Fruit fly (Drosophila melanogaster) whole organism, embryonic: Measurements from ENCODE around the gene RpS30.
A peak's percentile ranks its signal among the peaks of the same experiment; 100 is the strongest.

ENCODE experiments used
- CG10209 ChIP-seq: fragments of 200-800 bp; sonication (Bioruptor generic); optimal IDR thresholded peaks from 3 replicates; lab custom pipeline; 2017; ENCODE audit warnings: missing biosample characterization, mild to moderate bottlenecking, missing genetic modification characterization, missing genetic modification reagents
- CG11456 ChIP-seq: fragments of 200-800 bp; sonication (Bioruptor generic); IDR thresholded peaks from 3 replicates; pipeline ENCODE4 v1.3.6; 2022; ENCODE audit warnings: missing biosample characterization, missing genetic modification characterization
- CG11504 ChIP-seq: fragments of 200-800 bp; sonication (Bioruptor generic); optimal IDR thresholded peaks from 3 replicates; lab custom pipeline; 2019; ENCODE audit warnings: missing biosample characterization, mild to moderate bottlenecking, missing genetic modification characterization, moderate library complexity
- CG11723 ChIP-seq: fragments of 200-800 bp; sonication (Bioruptor generic); optimal IDR thresholded peaks from 2 replicates; lab custom pipeline; 2017; ENCODE audit warnings: missing biosample characterization, mild to moderate bottlenecking, missing genetic modification characterization
- CG12391 ChIP-seq: fragments of 200-800 bp; sonication (Bioruptor generic); optimal IDR thresholded peaks from 3 replicates; lab custom pipeline; 2018; ENCODE audit warnings: missing biosample characterization, mild to moderate bottlenecking, missing genetic modification characterization, moderate library complexity
- CG12769 ChIP-seq: fragments of 200-800 bp; sonication (Bioruptor generic); optimal IDR thresholded peaks from 2 replicates; lab custom pipeline; 2019; ENCODE audit warnings: missing biosample characterization, mild to moderate bottlenecking, missing genetic modification characterization, moderate library complexity
- CG13296 ChIP-seq: fragments of 200-800 bp; sonication (Bioruptor generic); optimal IDR thresholded peaks from 3 replicates; lab custom pipeline; 2018; ENCODE audit warnings: missing biosample characterization, mild to moderate bottlenecking, missing genetic modification characterization
- CG14441 ChIP-seq: fragments of 200-800 bp; sonication (Bioruptor generic); IDR thresholded peaks from 2 replicates; pipeline ENCODE4 v1.3.6; 2022; ENCODE audit warnings: missing biosample characterization, missing genetic modification characterization
- CG15073 ChIP-seq: fragments of 200-800 bp; sonication (Bioruptor generic); optimal IDR thresholded peaks from 2 replicates; lab custom pipeline; 2016; ENCODE audit warnings: missing biosample characterization, missing genetic modification characterization
- CG15269 ChIP-seq: fragments of 200-800 bp; sonication (Bioruptor generic); optimal IDR thresholded peaks from 2 replicates; lab custom pipeline; 2018; ENCODE audit warnings: missing biosample characterization, mild to moderate bottlenecking, missing genetic modification characterization, moderate library complexity
- CG2712 ChIP-seq: fragments of 200-800 bp; optimal IDR thresholded peaks from 3 replicates; lab custom pipeline; 2019; ENCODE audit warnings: missing biosample characterization, mild to moderate bottlenecking, missing genetic modification characterization, moderate library complexity
- CG2889 ChIP-seq: fragments of 200-800 bp; sonication (Bioruptor generic); IDR thresholded peaks from 3 replicates; pipeline ENCODE4 v1.3.6; 2022; ENCODE audit warnings: missing biosample characterization, missing genetic modification characterization
- CG3995 ChIP-seq: fragments of 200-800 bp; sonication (Bioruptor generic); optimal IDR thresholded peaks from 3 replicates; lab custom pipeline; 2016; ENCODE audit warnings: missing biosample characterization, missing genetic modification characterization
- CG43689 ChIP-seq: fragments of 200-800 bp; sonication (Bioruptor generic); IDR thresholded peaks from 2 replicates; pipeline ENCODE4 v1.3.6; 2022; ENCODE audit warnings: missing biosample characterization, missing genetic modification characterization
- CG6654 ChIP-seq: fragments of 200-800 bp; sonication (Bioruptor generic); optimal IDR thresholded peaks from 2 replicates; lab custom pipeline; 2017; ENCODE audit warnings: missing biosample characterization, mild to moderate bottlenecking, missing genetic modification characterization
- CG9215 ChIP-seq: fragments of 200-800 bp; sonication (Bioruptor generic); IDR thresholded peaks from 2 replicates; pipeline ENCODE4 v1.3.6; 2022; ENCODE audit warnings: missing biosample characterization, missing genetic modification characterization
- CTCF ChIP-seq: fragments of 200-800 bp; sonication (Bioruptor generic); optimal IDR thresholded peaks from 2 replicates; lab custom pipeline; 2017; ENCODE audit warnings: missing biosample characterization, mild to moderate bottlenecking, missing genetic modification characterization, moderate library complexity
- Camta ChIP-seq: fragments of 200-800 bp; sonication (Bioruptor generic); optimal IDR thresholded peaks from 2 replicates; lab custom pipeline; 2016; ENCODE audit warnings: missing biosample characterization, missing genetic modification characterization
- Dad ChIP-seq: fragments of 200-800 bp; sonication (Bioruptor generic); optimal IDR thresholded peaks from 3 replicates; lab custom pipeline; 2016; ENCODE audit warnings: missing biosample characterization, missing genetic modification characterization
- Hmr ChIP-seq: fragments of 200-800 bp; sonication (Bioruptor generic); optimal IDR thresholded peaks from 3 replicates; lab custom pipeline; 2017; ENCODE audit warnings: mild to moderate bottlenecking, missing biosample characterization, missing genetic modification reagents, missing genetic modification characterization
- MESR4 ChIP-seq: fragments of 200-800 bp; sonication (Bioruptor generic); optimal IDR thresholded peaks from 2 replicates; lab custom pipeline; 2018; ENCODE audit warnings: missing biosample characterization, mild to moderate bottlenecking, missing genetic modification characterization, moderate library complexity
- NfI ChIP-seq: fragments of 200-800 bp; sonication (Bioruptor generic); optimal IDR thresholded peaks from 3 replicates; lab custom pipeline; 2018; ENCODE audit warnings: missing biosample characterization, mild to moderate bottlenecking, missing genetic modification characterization, moderate library complexity
- Rx ChIP-seq: fragments of 200-800 bp; sonication (Bioruptor generic); IDR thresholded peaks from 2 replicates; pipeline ENCODE4 v1.3.6; 2022; ENCODE audit warnings: missing biosample characterization, missing genetic modification characterization
- Sin3A ChIP-seq: fragments of >200 bp; optimal IDR thresholded peaks from 2 replicates; lab custom pipeline; 2018
- Sox102F ChIP-seq: fragments of 200-800 bp; sonication (Bioruptor generic); optimal IDR thresholded peaks from 2 replicates; lab custom pipeline; 2018; ENCODE audit warnings: missing biosample characterization, mild to moderate bottlenecking, missing genetic modification characterization, moderate library complexity
- Sry-δ ChIP-seq: fragments of 200-800 bp; sonication (Bioruptor generic); optimal IDR thresholded peaks from 2 replicates; lab custom pipeline; 2016; ENCODE audit warnings: missing biosample characterization, missing genetic modification characterization
- TFAM ChIP-seq: fragments of 200-800 bp; sonication (Bioruptor generic); optimal IDR thresholded peaks from 2 replicates; lab custom pipeline; 2017; ENCODE audit warnings: missing biosample characterization, missing genetic modification characterization, inconsistent platforms
- Vsx1 ChIP-seq: fragments of 200-800 bp; sonication (Bioruptor generic); optimal IDR thresholded peaks from 2 replicates; lab custom pipeline; 2017; ENCODE audit warnings: missing biosample characterization, mild to moderate bottlenecking, missing genetic modification characterization, missing genetic modification reagents
- bab2 ChIP-seq: fragments of 200-800 bp; sonication (Bioruptor generic); optimal IDR thresholded peaks from 2 replicates; lab custom pipeline; 2016; ENCODE audit warnings: missing biosample characterization, missing genetic modification characterization
- cato ChIP-seq: fragments of 200-800 bp; sonication (Bioruptor generic); optimal IDR thresholded peaks from 2 replicates; lab custom pipeline; 2016; ENCODE audit warnings: missing biosample characterization, missing genetic modification characterization, borderline replicate concordance
- danr ChIP-seq: fragments of 200-800 bp; sonication (Bioruptor generic); IDR thresholded peaks from 2 replicates; pipeline ENCODE4 v1.3.6; 2022; ENCODE audit warnings: missing biosample characterization, missing genetic modification characterization
- dpn ChIP-seq, 2 experiments: fragments of 200-800 bp; sonication (Bioruptor generic); optimal IDR thresholded peaks; 3 replicates each; lab custom pipeline; 2016; ENCODE audit warnings: missing biosample characterization in 2 of 2, missing genetic modification characterization in 2 of 2
- fd102C ChIP-seq: fragments of 200-800 bp; sonication (Bioruptor generic); optimal IDR thresholded peaks from 2 replicates; lab custom pipeline; 2018; ENCODE audit warnings: missing biosample characterization, mild to moderate bottlenecking, missing genetic modification characterization, moderate library complexity
- fd96Cb ChIP-seq: fragments of 200-800 bp; sonication (Bioruptor generic); optimal IDR thresholded peaks from 2 replicates; lab custom pipeline; 2018; ENCODE audit warnings: missing biosample characterization, mild to moderate bottlenecking, missing genetic modification characterization, moderate library complexity
- gro ChIP-seq: fragments of 200-800 bp; sonication (Bioruptor generic); optimal IDR thresholded peaks from 2 replicates; lab custom pipeline; 2016; ENCODE audit warnings: missing biosample characterization, missing genetic modification characterization
- h ChIP-seq: fragments of >200 bp; optimal IDR thresholded peaks from 2 replicates; lab custom pipeline; 2017
- ind ChIP-seq: fragments of 200-800 bp; sonication (Bioruptor generic); optimal IDR thresholded peaks from 3 replicates; lab custom pipeline; 2016; ENCODE audit warnings: missing biosample characterization, missing genetic modification characterization
- lab ChIP-seq: fragments of 200-800 bp; sonication (Bioruptor generic); optimal IDR thresholded peaks from 3 replicates; lab custom pipeline; 2017; ENCODE audit warnings: missing biosample characterization, missing genetic modification characterization, mild to moderate bottlenecking, moderate library complexity, missing genetic modification reagents
- pho ChIP-seq: fragments of 200-800 bp; sonication (Bioruptor generic); optimal IDR thresholded peaks from 2 replicates; lab custom pipeline; 2016; ENCODE audit warnings: missing biosample characterization, missing genetic modification characterization
- pita ChIP-seq: fragments of 200-800 bp; sonication (Bioruptor generic); optimal IDR thresholded peaks from 2 replicates; lab custom pipeline; 2017; ENCODE audit warnings: missing biosample characterization, mild to moderate bottlenecking, missing genetic modification characterization
- psq ChIP-seq: fragments of 200-800 bp; sonication (Bioruptor generic); optimal IDR thresholded peaks from 2 replicates; lab custom pipeline; 2017; ENCODE audit warnings: missing biosample characterization, missing genetic modification characterization
- ro ChIP-seq: fragments of 200-800 bp; sonication (Bioruptor generic); IDR thresholded peaks from 2 replicates; pipeline ENCODE4 v1.3.6; 2022; ENCODE audit warnings: missing biosample characterization, missing genetic modification characterization
- sima ChIP-seq: fragments of 200-800 bp; sonication (Bioruptor generic); optimal IDR thresholded peaks from 2 replicates; lab custom pipeline; 2016; ENCODE audit warnings: missing biosample characterization, missing genetic modification characterization
- sisA ChIP-seq: fragments of 200-800 bp; sonication (Bioruptor generic); IDR thresholded peaks from 2 replicates; pipeline ENCODE4 v1.3.6; 2022; ENCODE audit warnings: missing biosample characterization, missing genetic modification characterization
- slp2 ChIP-seq: fragments of 200-800 bp; sonication (Bioruptor generic); optimal IDR thresholded peaks from 2 replicates; lab custom pipeline; 2016; ENCODE audit warnings: missing biosample characterization, missing genetic modification characterization
- stwl ChIP-seq: fragments of 200-800 bp; sonication (Bioruptor generic); optimal IDR thresholded peaks from 3 replicates; lab custom pipeline; 2018; ENCODE audit warnings: missing biosample characterization, mild to moderate bottlenecking, missing genetic modification characterization, moderate library complexity
- trh ChIP-seq: fragments of 200-800 bp; sonication (Bioruptor generic); optimal IDR thresholded peaks from 2 replicates; lab custom pipeline; 2016; ENCODE audit warnings: missing biosample characterization, missing genetic modification characterization
- tx ChIP-seq: fragments of 200-800 bp; sonication (Bioruptor generic); optimal IDR thresholded peaks from 2 replicates; lab custom pipeline; 2016; ENCODE audit warnings: missing biosample characterization, missing genetic modification characterization
- vfl ChIP-seq: fragments of 200-800 bp; sonication (Bioruptor generic); optimal IDR thresholded peaks from 2 replicates; lab custom pipeline; 2016; ENCODE audit warnings: missing biosample characterization, missing genetic modification characterization

RpS30 gene

dm6 chr3R:20821815-20822375 lies 28.4 kb upstream of the RpS30 start, which contains the start of the genes CG17271 and RpS20 (continued):
- TF ChIP-seq CG6654 (GFP tag; lab: Kevin White, UChicago) = peak; percentile 46
- peak; percentile 95 for TF ChIP-seq pho (GFP tag; lab: Kevin White, UChicago)
- no peak for TF ChIP-seq pita (GFP tag; lab: Kevin White, UChicago)
- peak; percentile 75 for TF ChIP-seq CG43689 (GFP tag; lab: Robert Waterston, UW)
- TF ChIP-seq ind (GFP tag; lab: Kevin White, UChicago) = peak; percentile 95
- peak; percentile 89 for TF ChIP-seq slp2 (GFP tag; lab: Kevin White, UChicago)
- peak; percentile 80 for TF ChIP-seq CG13296
- TF ChIP-seq Sin3A = peak; percentile 99
- peak; percentile 96 for TF ChIP-seq Camta (GFP tag; lab: Kevin White, UChicago)
- TF ChIP-seq CG15269 (tag; lab: Kevin White, UChicago) = peak; percentile 83
- TF ChIP-seq Rx = peak; percentile 87
- peak; percentile 91 for TF ChIP-seq CG11456
- TF ChIP-seq NfI (GFP tag; lab: Kevin White, UChicago) = peak; percentile 87
- peak; percentile 72 for TF ChIP-seq ro (GFP tag; lab: Robert Waterston, UW)
- peak; percentile 85 for TF ChIP-seq trh
- peak; percentile 83 for TF ChIP-seq sima
- peak; percentile 30 for TF ChIP-seq Vsx1
- no peak for TF ChIP-seq h
- peak; percentile 95 to 97 for TF ChIP-seq dpn (GFP tag; optimal IDR thresholded peaks at IDR 0.05; lab: Kevin White, UChicago)
- TF ChIP-seq Dad (GFP tag; lab: Kevin White, UChicago) = peak; percentile 95
- peak; percentile 90 for TF ChIP-seq CG14441 (GFP tag; lab: Robert Waterston, UW)
- TF ChIP-seq Sry-δ = peak; percentile 78
- TF ChIP-seq gro (GFP tag; lab: Kevin White, UChicago) = peak; percentile 93
- peak; percentile 87 for TF ChIP-seq CG11504 (tag; lab: Kevin White, UChicago)
- TF ChIP-seq stwl (tag; lab: Kevin White, UChicago) = peak; percentile 68
- peak; percentile 68 for TF ChIP-seq CG11723 (GFP tag; lab: Kevin White, UChicago)
- TF ChIP-seq cato = peak; percentile 86
- TF ChIP-seq TFAM = peak; percentile 67
- TF ChIP-seq MESR4 (GFP tag; lab: Kevin White, UChicago) = peak; percentile 92
- peak; percentile 95 for TF ChIP-seq CG12391 (tag; lab: Kevin White, UChicago)
- peak; percentile 94 for TF ChIP-seq lab
- peak; percentile 53 for TF ChIP-seq CG15073 (GFP tag; lab: Kevin White, UChicago)
- peak; percentile 64 for TF ChIP-seq CG3995 (GFP tag; lab: Kevin White, UChicago)
- peak; percentile 93 for TF ChIP-seq CG12769 (tag; lab: Kevin White, UChicago)
- TF ChIP-seq bab2 (GFP tag; lab: Kevin White, UChicago) = peak; percentile 94
- TF ChIP-seq fd102C (GFP tag; lab: Kevin White, UChicago) = peak; percentile 73
- peak; percentile 72 for TF ChIP-seq psq (GFP tag; lab: Kevin White, UChicago)
- peak; percentile 89 for TF ChIP-seq CG9215 (GFP tag; lab: Robert Waterston, UW)
- peak; percentile 91 for TF ChIP-seq vfl (GFP tag; lab: Kevin White, UChicago)
- peak; percentile 76 for TF ChIP-seq fd96Cb (tag; lab: Kevin White, UChicago)
- peak; percentile 92 for TF ChIP-seq sisA
- TF ChIP-seq tx = peak; percentile 95
- peak; percentile 38 for TF ChIP-seq CTCF (GFP tag; lab: Kevin White, UChicago)
- TF ChIP-seq CG2889 (GFP tag; lab: Robert Waterston, UW) = peak; percentile 86
- peak; percentile 88 for TF ChIP-seq CG10209 (GFP tag; lab: Kevin White, UChicago)
- peak; percentile 61 for TF ChIP-seq danr (GFP tag; lab: Robert Waterston, UW)
- TF ChIP-seq CG2712 (tag; lab: Kevin White, UChicago) = peak; percentile 90
- TF ChIP-seq Sox102F (GFP tag; lab: Kevin White, UChicago) = peak; percentile 89
- peak; percentile 93 for TF ChIP-seq Hmr
